Worm (Caenorhabditis elegans): ENCODE measurements around the gene ubc-23.

DNA sequence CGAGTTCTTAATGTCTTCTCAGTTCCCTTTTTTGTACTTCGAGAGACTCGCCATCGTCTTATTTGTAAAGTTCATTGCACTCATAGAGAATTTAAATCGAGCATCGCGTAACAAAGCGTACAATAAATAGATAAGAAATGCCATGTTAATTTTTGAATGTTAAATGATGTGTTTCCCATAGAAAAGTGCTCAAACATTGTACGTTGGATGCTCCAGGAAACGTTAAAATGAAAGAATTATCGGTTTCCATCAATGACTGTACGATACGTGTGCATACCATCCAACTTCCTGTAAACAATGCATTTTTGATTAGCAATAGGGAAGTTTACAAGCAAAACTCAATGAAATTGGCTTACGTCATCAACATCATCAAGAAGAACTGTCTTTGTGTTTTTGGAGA, 23.4 kb upstream of the ubc-23 start:
- TF ChIP-seq lin-13 (GFP tag; optimal IDR thresholded peaks at IDR 0.05) (no peak), F26F4.8 (GFP tag; conservative IDR thresholded peaks at IDR 0.05) (no peak)
